Worm (Caenorhabditis elegans) whole organism, late embryonic: ENCODE results near the gene T28F12.1.
"Not testable (repeated sequence)": the region's sequence is repeated elsewhere in the genome, so short reads cannot be mapped to it uniquely, and the experiment has no call there.

Source experiments
- C08G9.2 ChIP-seq: sonication (generic microtip); optimal IDR thresholded peaks from 2 replicates; lab custom pipeline; 2016; ENCODE audit warnings: mild to moderate bottlenecking, missing genetic modification characterization, moderate library complexity, missing compliant biosample characterization
- K02D7.2 ChIP-seq: sonication (generic microtip); optimal IDR thresholded peaks from 2 replicates; lab custom pipeline; 2017; ENCODE audit warnings: mild to moderate bottlenecking, missing genetic modification characterization, missing compliant biosample characterization
- Y22D7AL.16 ChIP-seq: sonication (generic microtip); optimal IDR thresholded peaks from 2 replicates; lab custom pipeline; 2016; ENCODE audit warnings: missing genetic modification characterization, missing compliant biosample characterization
- ahr-1 ChIP-seq: sonication (generic microtip); optimal IDR thresholded peaks from 2 replicates; lab custom pipeline; 2016; ENCODE audit warnings: missing genetic modification characterization, missing compliant biosample characterization
- ceh-14 ChIP-seq: sonication (generic microtip); optimal IDR thresholded peaks from 2 replicates; lab custom pipeline; 2016; ENCODE audit warnings: missing genotype, missing genetic modification characterization, missing compliant biosample characterization
- ceh-18 ChIP-seq: sonication (generic microtip); optimal IDR thresholded peaks from 2 replicates; lab custom pipeline; 2016; ENCODE audit warnings: missing genetic modification characterization, missing compliant biosample characterization
- ceh-2 ChIP-seq: sonication (generic microtip); optimal IDR thresholded peaks from 2 replicates; lab custom pipeline; 2016; ENCODE audit warnings: missing genotype, missing genetic modification characterization, missing compliant biosample characterization
- ceh-31 ChIP-seq: sonication (generic microtip); optimal IDR thresholded peaks from 2 replicates; lab custom pipeline; 2016; ENCODE audit warnings: missing genetic modification characterization, missing compliant biosample characterization
- ceh-34 ChIP-seq: sonication (generic microtip); optimal IDR thresholded peaks from 2 replicates; lab custom pipeline; 2016; ENCODE audit warnings: mild to moderate bottlenecking, missing genetic modification characterization, missing compliant biosample characterization
- ceh-45 ChIP-seq: fragments of 200-800 bp; sonication (Bioruptor generic); IDR thresholded peaks from 2 replicates; pipeline ENCODE4 v1.3.6; 2022; ENCODE audit warnings: missing genetic modification reagents, missing genetic modification characterization, missing compliant biosample characterization
- ets-4 ChIP-seq: sonication (generic microtip); optimal IDR thresholded peaks from 2 replicates; lab custom pipeline; 2016; ENCODE audit warnings: missing genetic modification characterization, missing compliant biosample characterization
- eyg-1 ChIP-seq: sonication (generic microtip); optimal IDR thresholded peaks from 2 replicates; lab custom pipeline; 2016; ENCODE audit warnings: missing genotype, missing genetic modification characterization, missing compliant biosample characterization
- fkh-10 ChIP-seq: fragments of 150-350 bp; optimal IDR thresholded peaks from 2 replicates; lab custom pipeline; 2014; ENCODE audit warnings: missing biosample characterization, missing genetic modification reagents, missing genetic modification characterization
- fkh-6 ChIP-seq: sonication (generic microtip); optimal IDR thresholded peaks from 2 replicates; lab custom pipeline; 2016; ENCODE audit warnings: missing genetic modification characterization, missing compliant biosample characterization
- gmeb-2 ChIP-seq: sonication (generic microtip); optimal IDR thresholded peaks from 2 replicates; lab custom pipeline; 2016; ENCODE audit warnings: missing genetic modification characterization, inconsistent platforms, missing compliant biosample characterization
- hlh-13 ChIP-seq: fragments of 200-800 bp; sonication (Bioruptor generic); optimal IDR thresholded peaks from 2 replicates; lab custom pipeline; 2018; ENCODE audit warnings: mild to moderate bottlenecking, missing genetic modification characterization, missing compliant biosample characterization
- hlh-15 ChIP-seq: sonication (generic microtip); optimal IDR thresholded peaks from 2 replicates; lab custom pipeline; 2016; ENCODE audit warnings: missing genetic modification characterization, missing compliant biosample characterization
- hlh-6 ChIP-seq: sonication (generic microtip); optimal IDR thresholded peaks from 2 replicates; lab custom pipeline; 2016; ENCODE audit warnings: missing genotype, missing genetic modification characterization, missing compliant biosample characterization
- hlh-8 ChIP-seq: sonication (generic microtip); optimal IDR thresholded peaks from 2 replicates; lab custom pipeline; 2016; ENCODE audit warnings: missing genotype, missing genetic modification characterization, missing compliant biosample characterization
- madf-2 ChIP-seq: sonication (generic microtip); optimal IDR thresholded peaks from 2 replicates; lab custom pipeline; 2017; ENCODE audit warnings: missing genetic modification characterization, missing compliant biosample characterization
- mec-3 ChIP-seq: sonication (generic microtip); optimal IDR thresholded peaks from 2 replicates; lab custom pipeline; 2016; ENCODE audit warnings: borderline replicate concordance, missing genetic modification characterization, missing compliant biosample characterization
- nfya-1 ChIP-seq: sonication (generic microtip); optimal IDR thresholded peaks from 2 replicates; lab custom pipeline; 2017; ENCODE audit warnings: missing genetic modification characterization, mild to moderate bottlenecking, missing compliant biosample characterization, antibody characterized with exemption, moderate library complexity
- nhr-11 ChIP-seq: fragments of 150-350 bp; optimal IDR thresholded peaks from 2 replicates; lab custom pipeline; 2014; ENCODE audit warnings: missing biosample characterization, missing genetic modification characterization
- odd-2 ChIP-seq: sonication (generic microtip); optimal IDR thresholded peaks from 2 replicates; lab custom pipeline; 2017; ENCODE audit warnings: antibody characterized with exemption, mild to moderate bottlenecking, missing genetic modification characterization, missing compliant biosample characterization
- pag-3 ChIP-seq: sonication (generic microtip); optimal IDR thresholded peaks from 2 replicates; lab custom pipeline; 2016; ENCODE audit warnings: missing compliant biosample characterization, missing genetic modification characterization, borderline replicate concordance
- pat-9 ChIP-seq: fragments of 200-800 bp; sonication (Bioruptor generic); optimal IDR thresholded peaks from 2 replicates; lab custom pipeline; 2018; ENCODE audit warnings: mild to moderate bottlenecking, missing genetic modification characterization, moderate library complexity, missing compliant biosample characterization
- pax-1 ChIP-seq: fragments of 150-350 bp; optimal IDR thresholded peaks from 2 replicates; lab custom pipeline; 2014; ENCODE audit warnings: missing biosample characterization, missing genetic modification characterization
- pqm-1 ChIP-seq: sonication (generic microtip); optimal IDR thresholded peaks from 2 replicates; lab custom pipeline; 2016; ENCODE audit warnings: missing genetic modification characterization, missing compliant biosample characterization
- rnt-1 ChIP-seq: sonication (generic microtip); optimal IDR thresholded peaks from 2 replicates; lab custom pipeline; 2016; ENCODE audit warnings: missing genetic modification characterization, missing compliant biosample characterization
- sox-2 ChIP-seq: fragments of 200-800 bp; sonication (Bioruptor generic); IDR thresholded peaks from 2 replicates; pipeline ENCODE4 v1.3.6; 2022; ENCODE audit warnings: missing genetic modification reagents, missing genetic modification characterization, missing compliant biosample characterization
- ttx-3 ChIP-seq: sonication (generic microtip); optimal IDR thresholded peaks from 2 replicates; lab custom pipeline; 2016; ENCODE audit warnings: missing genetic modification reagents, missing genetic modification characterization, missing compliant biosample characterization
- unc-3 ChIP-seq, 2 experiments: fragments of 200-800 bp in 1 of 2; sonication (Bioruptor generic) in 1 of 2; sonication (generic microtip) in 1 of 2; conservative IDR thresholded peaks in 1 of 2; optimal IDR thresholded peaks in 1 of 2; 2 replicates each; pipeline versions ENCODE4 v1.3.6 to Lab custom; 2016 to 2022; ENCODE audit warnings: missing compliant biosample characterization in 2 of 2, missing genetic modification characterization in 2 of 2, missing genetic modification reagents in 1 of 2
- unc-42 ChIP-seq: sonication (generic microtip); optimal IDR thresholded peaks from 2 replicates; lab custom pipeline; 2016; ENCODE audit warnings: missing genotype, missing genetic modification characterization, missing compliant biosample characterization
- unc-86 ChIP-seq: sonication (generic microtip); optimal IDR thresholded peaks from 2 replicates; lab custom pipeline; 2016; ENCODE audit warnings: missing genetic modification characterization, missing compliant biosample characterization

T28F12.1 gene

DNA sequence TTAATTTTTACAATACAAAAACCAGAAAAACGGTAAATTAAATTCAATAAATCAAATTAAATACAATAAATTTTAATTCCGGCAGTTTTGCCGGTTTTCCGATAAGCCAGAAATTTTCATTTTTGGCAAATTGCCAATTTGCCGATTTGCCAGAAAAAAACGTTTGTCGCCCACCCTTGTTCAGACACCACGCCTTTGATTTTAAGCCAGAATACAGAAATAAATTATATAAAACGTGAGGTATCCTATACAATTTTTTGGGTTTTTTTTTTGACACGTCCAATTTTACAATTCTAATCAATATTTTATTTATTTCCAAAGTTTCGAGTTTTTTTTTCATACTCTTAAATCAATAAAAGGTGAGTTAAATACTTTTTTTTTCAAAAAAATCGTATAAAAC, at the start of gene T28F12.1:
T28F12.1 (plus strand) TSS at position 301 of the 400 bp plus-strand sequence.
- no peak for TF ChIP-seq pag-3 (tag; lab: Kevin White, UChicago)
- no peak for TF ChIP-seq unc-42 (tag; lab: Kevin White, UChicago)
- TF ChIP-seq ceh-2 = no peak
- TF ChIP-seq ahr-1 (tag; lab: Kevin White, UChicago) = no peak
- TF ChIP-seq unc-3 (GFP tag; conservative IDR thresholded peaks at IDR 0.05; lab: Robert Waterston, UW) = no peak
- no peak for TF ChIP-seq unc-3 (tag; optimal IDR thresholded peaks at IDR 0.05; lab: Kevin White, UChicago)
- TF ChIP-seq madf-2 (tag; lab: Kevin White, UChicago) = no peak
- TF ChIP-seq fkh-10 (GFP tag; lab: Kevin White, UChicago) = no peak
- no peak for TF ChIP-seq mec-3 (tag; lab: Kevin White, UChicago)
- no peak for TF ChIP-seq ceh-45
- no peak for TF ChIP-seq odd-2 (tag; lab: Kevin White, UChicago)
- TF ChIP-seq nhr-11 (tag; lab: Kevin White, UChicago) = no peak
- TF ChIP-seq fkh-6 (tag; lab: Kevin White, UChicago) = no peak
- no peak for TF ChIP-seq pat-9
- TF ChIP-seq ceh-18 (tag; lab: Kevin White, UChicago) = no peak
- TF ChIP-seq unc-86 = no peak
- TF ChIP-seq hlh-8 = no peak
- no peak for TF ChIP-seq rnt-1 (tag; lab: Kevin White, UChicago)
- no peak for TF ChIP-seq nfya-1

DNA sequence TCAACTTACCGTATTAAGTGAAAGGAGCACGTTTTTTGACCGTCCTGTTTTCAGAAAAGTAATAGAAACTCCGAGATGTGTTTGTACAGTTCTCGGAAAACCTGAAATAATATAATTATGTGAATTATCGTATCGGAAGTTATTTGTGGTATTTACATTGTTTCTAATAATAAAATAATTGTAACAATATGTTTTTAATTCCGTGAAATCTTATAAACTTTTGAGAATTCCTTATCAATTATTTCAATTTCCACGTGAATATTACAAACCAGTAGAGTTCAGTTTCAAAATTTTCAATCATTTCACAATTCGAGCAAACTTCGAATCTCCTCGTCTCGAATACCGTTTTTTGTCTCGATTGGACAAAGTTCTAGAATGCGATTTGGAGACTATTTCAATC, 41.8 kb upstream of the T28F12.1 start, which contains the start of gene T08H10.3:
T08H10.3 (plus strand) TSS at position 301 of the 400 bp plus-strand sequence.
- TF ChIP-seq sox-2 = no peak
- TF ChIP-seq C08G9.2 (tag; lab: Kevin White, UChicago) = no peak
- TF ChIP-seq K02D7.2 (tag; lab: Kevin White, UChicago) = no peak
- TF ChIP-seq hlh-13 (GFP tag; lab: Kevin White, UChicago) = no peak
- no peak for TF ChIP-seq gmeb-2 (tag; lab: Kevin White, UChicago)
- no peak for TF ChIP-seq ceh-34
- TF ChIP-seq rnt-1 (tag; lab: Kevin White, UChicago) = no peak
- TF ChIP-seq ceh-45 = no peak
- TF ChIP-seq ahr-1 (tag; lab: Kevin White, UChicago) = no peak
- no peak for TF ChIP-seq eyg-1 (tag; lab: Kevin White, UChicago)
- no peak for TF ChIP-seq hlh-6 (tag; lab: Kevin White, UChicago)
- TF ChIP-seq pat-9 = no peak
- TF ChIP-seq unc-3 (GFP tag; conservative IDR thresholded peaks at IDR 0.05; lab: Robert Waterston, UW) = no peak
- TF ChIP-seq unc-3 (tag; optimal IDR thresholded peaks at IDR 0.05; lab: Kevin White, UChicago) = no peak
- no peak for TF ChIP-seq madf-2 (tag; lab: Kevin White, UChicago)

DNA sequence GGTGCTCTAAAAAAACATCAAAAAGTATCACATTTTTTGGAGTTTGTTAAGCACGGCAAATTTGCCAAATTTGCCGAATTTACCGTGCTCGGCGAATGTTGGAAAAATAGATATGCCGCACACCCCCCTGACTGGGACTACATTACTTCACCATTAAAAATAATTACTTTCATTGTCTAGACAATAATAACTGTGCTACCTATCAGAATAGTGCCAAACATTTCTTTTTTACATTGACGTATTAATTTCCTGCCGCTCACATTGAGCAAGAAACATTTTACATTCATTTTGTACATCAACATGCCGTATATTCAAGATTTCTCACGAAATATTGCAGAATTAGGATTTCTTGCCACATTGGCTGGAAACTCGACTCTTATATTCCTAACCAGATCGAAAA, 38.3 kb upstream of the T28F12.1 start, which contains the start of gene str-35:
str-35 (plus strand) TSS at position 301 of the 400 bp plus-strand sequence.
- not testable (repeated sequence) for TF ChIP-seq Y22D7AL.16, mec-3, pax-1 (tag; lab: Kevin White, UChicago)

DNA sequence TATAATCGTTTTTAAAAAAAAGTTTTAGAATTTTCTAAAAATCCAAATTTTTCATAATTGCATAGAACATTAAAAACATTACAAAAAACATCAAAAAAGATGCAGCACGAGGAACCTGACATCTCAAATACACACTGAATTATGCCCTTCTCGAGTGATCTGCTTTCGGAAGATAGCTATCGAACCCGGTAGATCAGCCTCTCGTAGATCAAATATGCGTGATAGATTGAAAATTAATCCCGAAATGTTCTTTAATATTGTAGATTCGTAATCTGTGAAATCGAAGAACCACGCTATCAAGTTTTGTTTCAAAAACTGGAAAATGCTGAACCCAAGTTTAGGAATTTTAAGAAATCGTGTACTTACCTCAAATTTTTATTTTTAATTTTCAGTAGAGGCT, 31.0 kb upstream of the T28F12.1 start:
- no peak for TF ChIP-seq ceh-31 (tag; lab: Kevin White, UChicago)
- no peak for TF ChIP-seq hlh-8
- TF ChIP-seq ceh-18 (tag; lab: Kevin White, UChicago) = no peak
- TF ChIP-seq K02D7.2 (tag; lab: Kevin White, UChicago) = no peak
- TF ChIP-seq ttx-3 (tag; lab: Kevin White, UChicago) = no peak
- no peak for TF ChIP-seq mec-3 (tag; lab: Kevin White, UChicago)
- no peak for TF ChIP-seq unc-86
- TF ChIP-seq odd-2 (tag; lab: Kevin White, UChicago) = no peak
- TF ChIP-seq hlh-15 (tag; lab: Kevin White, UChicago) = no peak
- no peak for TF ChIP-seq pqm-1 (tag; lab: Kevin White, UChicago)
- no peak for TF ChIP-seq ceh-14
- no peak for TF ChIP-seq pax-1 (tag; lab: Kevin White, UChicago)
- TF ChIP-seq ets-4 (tag; lab: Kevin White, UChicago) = no peak
- no peak for TF ChIP-seq gmeb-2 (tag; lab: Kevin White, UChicago)
